Worm (Caenorhabditis elegans) whole organism, L2 larva: ENCODE measurements around the gene ins-6.

Experiments used
- C34F6.9 ChIP-seq: fragments of 150-350 bp; optimal IDR thresholded peaks from 2 replicates; lab custom pipeline; 2014; ENCODE audit warnings: missing biosample characterization, missing genetic modification characterization
- F13H6.1 ChIP-seq: sonication (generic microtip); optimal IDR thresholded peaks from 2 replicates; lab custom pipeline; 2016; ENCODE audit warnings: missing genetic modification characterization, missing compliant biosample characterization
- R02D3.7 ChIP-seq: fragments of 150-350 bp; optimal IDR thresholded peaks from 2 replicates; lab custom pipeline; 2014; ENCODE audit warnings: missing biosample characterization, missing genetic modification characterization
- Y55F3AM.14 ChIP-seq: fragments of 200-800 bp; sonication (Bioruptor generic); optimal IDR thresholded peaks from 2 replicates; lab custom pipeline; 2018; ENCODE audit warnings: mild to moderate bottlenecking, missing genetic modification characterization, missing compliant biosample characterization
- ZK546.5 ChIP-seq: sonication (generic microtip); optimal IDR thresholded peaks from 2 replicates; lab custom pipeline; 2017; ENCODE audit warnings: missing biosample characterization, missing genetic modification characterization
- alr-1 ChIP-seq: fragments of 150-350 bp; optimal IDR thresholded peaks from 2 replicates; lab custom pipeline; 2014; ENCODE audit warnings: missing biosample characterization, missing genetic modification characterization
- aly-2 ChIP-seq: fragments of 150-350 bp; optimal IDR thresholded peaks from 2 replicates; lab custom pipeline; 2014; ENCODE audit warnings: missing biosample characterization, missing genetic modification characterization
- ama-1 ChIP-seq: fragments of 150-350 bp; optimal IDR thresholded peaks from 2 replicates; lab custom pipeline; 2018; ENCODE audit warnings: inconsistent platforms
- blmp-1 ChIP-seq: sonication (generic microtip); optimal IDR thresholded peaks from 2 replicates; lab custom pipeline; 2017; ENCODE audit warnings: missing genetic modification characterization, mild to moderate bottlenecking, missing compliant biosample characterization, antibody characterized with exemption, moderate library complexity; ENCODE audit not compliant: insufficient read depth
- ceh-16 ChIP-seq: fragments of 150-350 bp; optimal IDR thresholded peaks from 2 replicates; lab custom pipeline; 2014; ENCODE audit warnings: missing biosample characterization, missing genetic modification characterization
- crh-2 ChIP-seq: sonication (generic microtip); optimal IDR thresholded peaks from 2 replicates; lab custom pipeline; 2017; ENCODE audit warnings: missing biosample characterization, missing genetic modification characterization
- egl-27 ChIP-seq: sonication (generic microtip); optimal IDR thresholded peaks from 3 replicates; lab custom pipeline; 2017; ENCODE audit warnings: missing biosample characterization, missing genetic modification reagents, missing genetic modification characterization
- elt-1 ChIP-seq: fragments of 150-350 bp; optimal IDR thresholded peaks from 2 replicates; lab custom pipeline; 2014; ENCODE audit warnings: missing biosample characterization, missing genetic modification characterization
- elt-3 ChIP-seq: sonication (generic microtip); optimal IDR thresholded peaks from 2 replicates; lab custom pipeline; 2017; ENCODE audit warnings: missing biosample characterization, missing genetic modification characterization
- fos-1 ChIP-seq: fragments of 150-350 bp; optimal IDR thresholded peaks from 2 replicates; lab custom pipeline; 2014; ENCODE audit warnings: missing biosample characterization, missing genetic modification characterization
- gmeb-1 ChIP-seq: fragments of 150-350 bp; optimal IDR thresholded peaks from 2 replicates; lab custom pipeline; 2014; ENCODE audit warnings: missing biosample characterization, missing genetic modification characterization
- lin-13 ChIP-seq: fragments of 150-350 bp; optimal IDR thresholded peaks from 2 replicates; lab custom pipeline; 2014; ENCODE audit warnings: missing biosample characterization, missing genetic modification reagents, missing genetic modification characterization
- lin-39 ChIP-seq: fragments of 150-350 bp; optimal IDR thresholded peaks from 2 replicates; lab custom pipeline; 2014; ENCODE audit warnings: missing biosample characterization, missing genetic modification reagents, missing genetic modification characterization
- lsy-2 ChIP-seq, 2 experiments: fragments of 150-350 bp in 1 of 2; sonication (generic microtip) in 1 of 2; optimal IDR thresholded peaks; 2 replicates each; lab custom pipeline; 2014 to 2017; ENCODE audit warnings: missing biosample characterization in 2 of 2, missing genetic modification characterization in 2 of 2
- mab-5 ChIP-seq: fragments of 150-350 bp; optimal IDR thresholded peaks from 2 replicates; lab custom pipeline; 2014; ENCODE audit warnings: missing biosample characterization, missing genetic modification characterization
- mbf-1 ChIP-seq: sonication (generic microtip); optimal IDR thresholded peaks from 2 replicates; lab custom pipeline; 2017; ENCODE audit warnings: missing biosample characterization, missing genetic modification characterization
- nhr-10 ChIP-seq: sonication (generic microtip); optimal IDR thresholded peaks from 2 replicates; lab custom pipeline; 2017; ENCODE audit warnings: missing biosample characterization, missing genetic modification characterization
- nhr-12 ChIP-seq: fragments of 150-350 bp; optimal IDR thresholded peaks from 2 replicates; lab custom pipeline; 2014; ENCODE audit warnings: missing biosample characterization, missing genetic modification characterization
- nhr-129 ChIP-seq: fragments of 150-350 bp; optimal IDR thresholded peaks from 2 replicates; lab custom pipeline; 2014; ENCODE audit warnings: missing biosample characterization, missing genetic modification characterization
- nhr-21 ChIP-seq: fragments of 150-350 bp; optimal IDR thresholded peaks from 2 replicates; lab custom pipeline; 2014; ENCODE audit warnings: missing biosample characterization, missing genetic modification characterization
- nhr-237 ChIP-seq: fragments of 150-350 bp; optimal IDR thresholded peaks from 2 replicates; lab custom pipeline; 2014; ENCODE audit warnings: missing biosample characterization, missing genetic modification characterization
- nhr-6 ChIP-seq: fragments of 150-350 bp; optimal IDR thresholded peaks from 2 replicates; lab custom pipeline; 2014; ENCODE audit warnings: missing biosample characterization, missing genetic modification characterization
- sem-4 ChIP-seq: fragments of 150-350 bp; optimal IDR thresholded peaks from 2 replicates; lab custom pipeline; 2014; ENCODE audit warnings: missing biosample characterization, missing genetic modification reagents, missing genetic modification characterization
- skn-1 ChIP-seq: sonication (generic microtip); optimal IDR thresholded peaks from 2 replicates; lab custom pipeline; 2017; ENCODE audit warnings: missing biosample characterization, missing genetic modification characterization
- sma-3 ChIP-seq: sonication (generic microtip); optimal IDR thresholded peaks from 2 replicates; lab custom pipeline; 2016; ENCODE audit warnings: missing genetic modification reagents, missing genetic modification characterization, missing compliant biosample characterization
- sma-9 ChIP-seq, 2 experiments: fragments of 150-350 bp in 1 of 2; sonication (generic microtip) in 1 of 2; optimal IDR thresholded peaks; 2 replicates each; lab custom pipeline; 2014 to 2016; ENCODE audit warnings: missing genetic modification characterization in 2 of 2, mild to moderate bottlenecking in 1 of 2, missing biosample characterization in 1 of 2, missing compliant biosample characterization in 1 of 2, missing genetic modification reagents in 1 of 2, moderate library complexity in 1 of 2
- snpc-4 ChIP-seq: fragments of 150-350 bp; optimal IDR thresholded peaks from 2 replicates; lab custom pipeline; 2014; ENCODE audit warnings: missing biosample characterization, missing genetic modification characterization
- unc-39 ChIP-seq: fragments of 150-350 bp; optimal IDR thresholded peaks from 2 replicates; lab custom pipeline; 2014; ENCODE audit warnings: missing biosample characterization, missing genetic modification characterization
- unc-55 ChIP-seq: fragments of 150-350 bp; sonication (generic microtip); optimal IDR thresholded peaks from 3 replicates; lab custom pipeline; 2014; ENCODE audit warnings: missing biosample characterization, missing genetic modification reagents, missing genetic modification characterization
- unc-62 ChIP-seq: fragments of 150-350 bp; optimal IDR thresholded peaks from 2 replicates; lab custom pipeline; 2014; ENCODE audit warnings: missing biosample characterization, missing genetic modification reagents, missing genetic modification characterization
- zag-1 ChIP-seq: fragments of 150-350 bp; optimal IDR thresholded peaks from 2 replicates; lab custom pipeline; 2014; ENCODE audit warnings: missing biosample characterization, missing genetic modification characterization
- ztf-11 ChIP-seq: sonication (generic microtip); optimal IDR thresholded peaks from 2 replicates; lab custom pipeline; 2017; ENCODE audit warnings: missing biosample characterization, missing genetic modification characterization
- ztf-4 ChIP-seq: fragments of 150-350 bp; optimal IDR thresholded peaks from 2 replicates; lab custom pipeline; 2014; ENCODE audit warnings: missing biosample characterization, missing genetic modification characterization

ins-6 gene

ce11 chrII:6026646-6027045 lies 26.4 kb downstream of the ins-6 start (continued):
- TF ChIP-seq unc-39 (no peak), ztf-11 (tag; lab: Kevin White, UChicago) (no peak), Y55F3AM.14 (GFP tag; lab: Kevin White, UChicago) (no peak), C34F6.9 (tag; lab: Kevin White, UChicago) (no peak), nhr-12 (tag; lab: Kevin White, UChicago) (no peak), nhr-129 (no peak), egl-27 (tag; lab: Kevin White, UChicago) (peak; percentile 13), aly-2 (tag; lab: Kevin White, UChicago) (no peak), lsy-2 (tag; optimal IDR thresholded peaks at IDR 0.05; lab: Kevin White, UChicago) (peak in 1 of 2 experiments; percentile 56)
- TF ChIP-seq, all 48 proteins: peak for 10

DNA sequence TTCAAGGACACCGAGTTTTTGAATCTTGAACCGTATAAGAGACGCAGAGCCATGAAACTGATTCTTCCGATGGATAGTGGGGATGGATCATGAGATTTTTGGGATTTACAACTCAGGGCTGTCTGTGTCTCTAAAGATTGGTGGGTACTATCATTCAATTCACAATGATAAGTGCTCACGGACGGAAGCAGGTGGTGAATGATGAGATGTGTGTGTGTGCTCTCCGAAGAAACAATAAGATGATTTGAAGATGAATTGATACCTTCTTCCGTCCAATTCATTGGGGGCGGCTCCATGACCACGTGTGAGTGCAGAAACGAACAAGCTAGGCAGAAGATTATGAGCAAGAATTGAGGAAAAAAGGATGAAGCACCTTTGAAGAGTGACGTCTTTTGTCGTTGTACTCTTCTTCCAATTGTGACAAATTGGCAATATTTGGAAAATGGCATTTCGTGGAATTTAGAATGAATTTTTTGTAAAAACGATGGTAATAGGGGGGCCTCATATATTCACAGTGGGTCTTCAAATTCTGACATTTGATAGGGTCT lies 28.4 kb downstream of the ins-6 start:
- TF ChIP-seq F13H6.1 (peak; percentile 65), lin-13 (no peak), crh-2 (tag; lab: Kevin White, UChicago) (no peak), egl-27 (tag; lab: Kevin White, UChicago) (no peak), nhr-10 (tag; lab: Kevin White, UChicago) (no peak), elt-3 (tag; lab: Kevin White, UChicago) (no peak), unc-62 (no peak), C34F6.9 (tag; lab: Kevin White, UChicago) (peak; percentile 27), ama-1 (lab: Kevin White, UChicago) (no peak), ZK546.5 (tag; lab: Kevin White, UChicago) (no peak), nhr-12 (tag; lab: Kevin White, UChicago) (no peak), mab-5 (tag; lab: Kevin White, UChicago) (peak; percentile 6), R02D3.7 (no peak), fos-1 (no peak), nhr-129 (peak; percentile 80), elt-1 (tag; lab: Kevin White, UChicago) (no peak), zag-1 (tag; lab: Kevin White, UChicago) (no peak), nhr-237 (no peak), snpc-4 (no peak), alr-1 (tag; lab: Kevin White, UChicago) (no peak), Y55F3AM.14 (GFP tag; lab: Kevin White, UChicago) (no peak), lin-39 (tag; lab: Kevin White, UChicago) (no peak), blmp-1 (tag; lab: Kevin White, UChicago) (no peak), sma-3 (GFP tag; lab: Kevin White, UChicago) (no peak), aly-2 (tag; lab: Kevin White, UChicago) (no peak), sma-9 (GFP tag; optimal IDR thresholded peaks at IDR 0.05; lab: Kevin White, UChicago) (peak; percentile 54), sma-9 (tag; optimal IDR thresholded peaks at IDR 0.05; lab: Kevin White, UChicago) (no peak), ztf-4 (no peak), unc-55 (GFP tag; lab: Kevin White, UChicago) (no peak), nhr-21 (no peak), gmeb-1 (tag; lab: Kevin White, UChicago) (no peak), nhr-6 (no peak), ceh-16 (tag; lab: Kevin White, UChicago) (no peak), lsy-2 (tag; optimal IDR thresholded peaks at IDR 0.05; lab: Kevin White, UChicago) (peak in 1 of 2 experiments; percentile 37), sem-4 (no peak)

DNA sequence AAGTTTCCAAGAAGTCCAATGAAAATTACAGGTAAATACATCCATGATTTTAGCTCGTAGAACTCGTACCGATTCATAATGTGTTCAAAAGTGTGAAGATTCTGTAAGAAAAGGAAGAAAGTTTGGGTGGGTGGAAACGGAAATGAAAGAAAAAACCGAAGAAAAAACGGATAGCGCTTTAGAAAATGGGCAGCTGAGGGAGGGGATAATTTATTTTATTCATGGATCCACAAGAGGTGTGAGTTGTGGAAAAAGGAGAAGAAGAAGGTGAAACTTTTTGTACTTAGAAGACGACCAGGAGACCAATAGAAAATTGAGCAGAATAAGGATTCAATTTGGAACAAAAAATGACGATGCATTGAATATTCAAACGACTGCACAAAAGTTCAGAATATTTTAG lies 30.9 kb downstream of the ins-6 start, which contains the start of gene frpr-16:
TSS of gene frpr-16 (minus strand) at position 101 of the 400 bp plus-strand sequence.
- TF ChIP-seq sma-3 (GFP tag; lab: Kevin White, UChicago) (no peak), mab-5 (tag; lab: Kevin White, UChicago) (no peak), elt-3 (tag; lab: Kevin White, UChicago) (no peak), unc-55 (GFP tag; lab: Kevin White, UChicago) (no peak), fos-1 (no peak), ama-1 (lab: Kevin White, UChicago) (no peak), gmeb-1 (tag; lab: Kevin White, UChicago) (no peak), crh-2 (tag; lab: Kevin White, UChicago) (no peak), skn-1 (tag; lab: Kevin White, UChicago) (no peak), sem-4 (no peak), nhr-237 (no peak), mbf-1 (tag; lab: Kevin White, UChicago) (no peak)
- TF ChIP-seq, all 48 proteins: peak for 0
